Fruit fly (Drosophila melanogaster) whole organism, pupa: ENCODE measurements around the gene CG32240.

ENCODE experiments used
- CG12605 ChIP-seq: fragments of 200-800 bp; sonication (Bioruptor generic); IDR thresholded peaks from 2 replicates; pipeline ENCODE4 v1.3.6; 2022; ENCODE audit warnings: missing biosample characterization, missing genetic modification characterization
- CG17806 ChIP-seq: fragments of 200-800 bp; sonication (Bioruptor generic); optimal IDR thresholded peaks from 2 replicates; lab custom pipeline; 2018; ENCODE audit warnings: missing biosample characterization, mild to moderate bottlenecking, missing genetic modification characterization, moderate library complexity
- CG34367 ChIP-seq: fragments of 200-800 bp; sonication (Bioruptor generic); optimal IDR thresholded peaks from 2 replicates; lab custom pipeline; 2018; ENCODE audit warnings: missing biosample characterization, mild to moderate bottlenecking, missing genetic modification characterization
- Pif1B ChIP-seq: fragments of 200-800 bp; sonication (Bioruptor generic); optimal IDR thresholded peaks from 3 replicates; lab custom pipeline; 2016; ENCODE audit warnings: missing biosample characterization, missing genetic modification characterization

DNA sequence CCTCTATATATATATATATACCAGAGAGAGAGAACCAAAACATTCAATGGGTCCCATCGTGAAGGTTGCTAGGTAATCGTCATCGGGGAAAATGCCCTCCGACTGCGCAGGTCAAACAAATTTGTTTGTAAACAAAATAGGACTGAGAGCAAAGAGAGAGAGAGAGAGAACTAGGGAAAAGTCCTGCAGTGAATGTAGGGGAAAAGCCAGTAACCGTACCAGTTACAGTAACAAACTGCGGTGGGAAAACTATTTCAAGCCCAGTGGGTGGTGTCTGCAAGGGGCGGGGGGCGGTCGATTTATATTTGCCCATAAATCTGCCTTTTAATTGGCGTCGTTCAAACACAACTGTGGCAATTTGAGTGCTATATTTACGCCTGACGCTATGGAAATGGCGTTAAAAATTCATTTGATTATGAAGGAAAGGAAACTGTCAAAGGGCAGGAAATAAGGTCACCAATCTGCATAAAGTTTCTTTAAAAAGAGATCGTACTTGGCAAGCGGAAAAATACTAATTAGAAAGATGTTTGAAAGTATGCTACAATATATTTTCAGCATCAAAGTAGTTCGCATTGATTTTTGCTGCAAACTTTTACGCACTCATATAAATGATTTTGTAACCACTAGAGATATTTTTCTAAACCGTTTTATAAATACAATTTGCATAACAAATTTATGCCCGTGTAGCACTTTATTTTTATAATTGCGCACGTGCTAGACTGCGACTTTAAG, 28.6 kb upstream of the CG32240 start:
- TF ChIP-seq CG17806 (tag; lab: Kevin White, UChicago) (no peak), Pif1B (no peak), CG34367 (tag; lab: Kevin White, UChicago) (no peak), CG12605 (GFP tag; lab: Robert Waterston, UW) (no peak)
